Worm (Caenorhabditis elegans): ENCODE results near the gene F01D5.2.

DNA sequence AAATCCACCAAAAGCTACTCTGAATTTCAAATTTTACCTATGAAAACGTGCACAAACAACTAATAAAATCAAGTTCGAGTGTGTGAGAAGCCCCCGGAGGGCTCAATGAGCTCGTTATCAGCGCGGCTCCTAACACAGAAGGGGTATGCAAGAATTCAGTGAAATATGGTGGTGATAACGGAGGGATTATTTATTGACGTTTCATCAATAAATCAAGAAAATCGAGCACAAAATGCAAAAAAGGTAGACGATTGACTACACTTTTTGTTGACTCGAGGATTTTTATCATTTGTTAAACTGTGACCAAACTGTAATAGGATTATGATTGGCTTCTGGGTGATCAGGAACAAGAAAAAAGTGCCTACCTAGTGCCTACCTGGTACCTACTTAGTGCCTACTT is 41.4 kb downstream of the F01D5.2 start, which contains the start of gene zip-3:
- no peak for TF ChIP-seq flt-1 (GFP tag; IDR thresholded peaks at IDR 0.05)
- no peak for TF ChIP-seq ref-1 (GFP tag; conservative IDR thresholded peaks at IDR 0.05)
- TF ChIP-seq med-1 (GFP tag; optimal IDR thresholded peaks at IDR 0.05; ENCODE audit: insufficient read depth), result no peak

All from whole organism, midembryonic.